Worm (Caenorhabditis elegans): ENCODE measurements around the gene skr-15.

skr-15 gene

DNA sequence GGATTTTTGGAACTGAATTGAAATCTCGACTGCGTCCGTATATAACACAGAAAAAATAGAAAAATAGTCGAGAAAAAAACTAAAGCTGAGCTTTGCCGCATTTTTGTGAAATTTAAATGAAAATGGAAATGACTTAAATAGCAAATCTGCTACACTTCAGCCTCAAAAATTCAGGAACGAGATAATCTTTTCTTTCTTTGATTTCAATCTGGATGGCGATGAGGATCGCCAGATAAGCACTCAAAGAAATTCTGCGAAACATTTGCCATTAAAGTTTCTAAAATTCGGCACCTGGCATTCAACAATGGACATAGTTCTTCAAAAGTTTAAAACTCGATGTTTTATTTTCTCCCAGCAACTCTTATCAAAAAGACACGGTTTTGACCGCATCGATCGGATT, 19.4 kb downstream of the skr-15 start, which contains the start of the genes C17A2.7 and C17A2.3:
Gene C17A2.7 (minus strand): TSS at position 101 of the 400 bp plus-strand sequence.
Gene C17A2.3 (plus strand): TSS at position 305 of the 400 bp plus-strand sequence.
- TF ChIP-seq tbx-7 (tag; optimal IDR thresholded peaks at IDR 0.05) (no peak), fax-1 (tag; optimal IDR thresholded peaks at IDR 0.05) (no peak), npax-4 (tag; optimal IDR thresholded peaks at IDR 0.05) (no peak), ceh-48 (tag; optimal IDR thresholded peaks at IDR 0.05) (no peak), fkh-6 (tag; optimal IDR thresholded peaks at IDR 0.05) (no peak), zip-5 (tag; optimal IDR thresholded peaks at IDR 0.05) (no peak), ref-2 (tag; optimal IDR thresholded peaks at IDR 0.05) (no peak), mec-3 (tag; optimal IDR thresholded peaks at IDR 0.05; ENCODE audit: borderline replicate concordance) (no peak), elt-2 (tag; optimal IDR thresholded peaks at IDR 0.05) (no peak), C08G9.2 (tag; optimal IDR thresholded peaks at IDR 0.05) (no peak)

DNA sequence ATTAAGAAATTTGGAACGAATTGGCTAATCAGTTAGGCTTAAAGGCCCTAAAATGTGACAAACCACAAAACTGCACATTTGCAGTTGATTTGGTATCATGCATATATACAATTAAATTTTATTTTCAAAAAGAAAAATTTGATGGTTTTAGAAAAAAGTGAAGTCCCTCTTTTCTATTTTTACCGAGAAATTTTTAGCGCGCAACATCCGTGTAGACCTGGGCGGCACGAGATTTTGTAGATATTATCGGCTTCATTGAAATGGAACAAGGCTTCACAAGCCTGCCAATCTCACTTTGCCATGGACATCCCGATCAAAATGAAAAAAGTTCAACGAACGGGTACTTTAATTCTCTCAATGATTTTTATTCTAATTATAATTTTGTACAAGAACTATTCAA, 22.1 kb downstream of the skr-15 start, which contains the start of gene C17A2.2:
Gene C17A2.2 (plus strand): TSS at position 301 of the 400 bp plus-strand sequence.
- TF ChIP-seq hlh-15 (tag; optimal IDR thresholded peaks at IDR 0.05) (no peak), ceh-14 (tag; optimal IDR thresholded peaks at IDR 0.05) (no peak), ceh-9 (tag; optimal IDR thresholded peaks at IDR 0.05) (no peak), npax-4 (tag; optimal IDR thresholded peaks at IDR 0.05) (no peak), T23F11.4 (GFP tag; optimal IDR thresholded peaks at IDR 0.05) (no peak), lim-6 (tag; optimal IDR thresholded peaks at IDR 0.05) (no peak), hlh-13 (GFP tag; optimal IDR thresholded peaks at IDR 0.05) (no peak), rnt-1 (tag; optimal IDR thresholded peaks at IDR 0.05) (no peak), pros-1 (tag; optimal IDR thresholded peaks at IDR 0.05) (no peak), eyg-1 (tag; optimal IDR thresholded peaks at IDR 0.05) (no peak), dmd-4 (tag; optimal IDR thresholded peaks at IDR 0.05; ENCODE audit: borderline replicate concordance) (no peak), ceh-34 (tag; optimal IDR thresholded peaks at IDR 0.05) (no peak)

DNA sequence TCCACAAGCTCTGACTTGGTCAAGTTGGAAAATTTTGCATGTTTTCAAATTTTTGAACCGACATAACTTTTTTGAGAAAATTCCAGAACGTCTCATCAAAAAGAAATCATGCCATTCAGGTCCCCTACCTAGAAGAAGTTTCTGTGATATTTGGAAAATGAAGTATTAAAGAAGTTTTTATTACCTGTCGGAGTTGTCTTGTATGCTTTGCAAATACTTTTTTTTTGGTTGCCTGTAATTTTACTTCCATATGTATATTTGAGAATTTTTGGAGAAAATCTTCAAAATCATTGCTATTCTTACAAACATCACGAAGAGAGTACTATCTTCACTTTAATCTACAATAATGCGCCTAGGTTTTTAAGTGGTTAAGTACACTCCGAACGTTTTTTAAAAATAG, 26.7 kb downstream of the skr-15 start, which contains the start of gene nhr-72:
Gene nhr-72 (minus strand): TSS at position 101 of the 400 bp plus-strand sequence.
- TF ChIP-seq tbx-2 (tag; optimal IDR thresholded peaks at IDR 0.05) (no peak), unc-3 (GFP tag; conservative IDR thresholded peaks at IDR 0.05) (no peak), unc-3 (tag; optimal IDR thresholded peaks at IDR 0.05) (no peak), T23F11.4 (GFP tag; optimal IDR thresholded peaks at IDR 0.05) (no peak), ceh-45 (GFP tag; IDR thresholded peaks at IDR 0.05) (no peak), pqm-1 (tag; optimal IDR thresholded peaks at IDR 0.05) (no peak), ceh-19 (GFP tag; optimal IDR thresholded peaks at IDR 0.05) (no peak), lim-6 (tag; optimal IDR thresholded peaks at IDR 0.05) (no peak), mec-3 (tag; optimal IDR thresholded peaks at IDR 0.05; ENCODE audit: borderline replicate concordance) (no peak), rnt-1 (tag; optimal IDR thresholded peaks at IDR 0.05) (no peak), hlh-15 (tag; optimal IDR thresholded peaks at IDR 0.05) (no peak), unc-42 (tag; optimal IDR thresholded peaks at IDR 0.05) (no peak), ets-4 (tag; optimal IDR thresholded peaks at IDR 0.05) (no peak), pat-9 (tag; optimal IDR thresholded peaks at IDR 0.05) (no peak), eyg-1 (tag; optimal IDR thresholded peaks at IDR 0.05) (no peak), Y22D7AL.16 (tag; optimal IDR thresholded peaks at IDR 0.05) (no peak), pha-2 (tag; optimal IDR thresholded peaks at IDR 0.05) (no peak), ceh-22 (tag; optimal IDR thresholded peaks at IDR 0.05) (no peak), ceh-9 (tag; optimal IDR thresholded peaks at IDR 0.05) (no peak)

DNA sequence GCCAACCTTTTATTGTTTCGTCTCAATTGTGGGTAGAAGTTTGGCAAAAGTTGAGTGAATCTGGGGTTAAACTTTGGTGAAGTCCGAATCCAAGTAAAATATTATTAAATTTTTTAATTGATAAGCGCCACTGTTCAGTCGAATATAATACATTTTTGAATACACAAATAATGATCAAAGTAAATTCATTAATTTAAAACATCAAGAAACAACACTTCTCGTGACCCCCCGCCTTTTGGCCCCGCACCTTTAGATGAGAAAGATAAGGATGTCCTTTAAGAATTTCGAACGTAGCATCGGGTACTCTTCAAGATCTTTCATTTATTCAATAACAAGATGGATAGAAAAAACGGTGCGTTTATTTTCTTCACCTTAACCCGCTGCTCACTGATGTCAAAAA, 28.7 kb downstream of the skr-15 start, which contains the start of gene nhr-257:
Gene nhr-257 (plus strand): TSS at position 301 of the 400 bp plus-strand sequence.
- TF ChIP-seq nhr-232 (tag; optimal IDR thresholded peaks at IDR 0.05): no peak
- no peak for TF ChIP-seq ets-4 (tag; optimal IDR thresholded peaks at IDR 0.05)
- TF ChIP-seq ceh-14 (tag; optimal IDR thresholded peaks at IDR 0.05): no peak
- TF ChIP-seq ceh-19 (GFP tag; optimal IDR thresholded peaks at IDR 0.05): no peak
- no peak for TF ChIP-seq ceh-48 (tag; optimal IDR thresholded peaks at IDR 0.05)
- no peak for TF ChIP-seq lin-11 (tag; optimal IDR thresholded peaks at IDR 0.05)
- no peak for TF ChIP-seq ceh-2 (tag; optimal IDR thresholded peaks at IDR 0.05)
- no peak for TF ChIP-seq K02D7.2 (tag; optimal IDR thresholded peaks at IDR 0.05)
- no peak for TF ChIP-seq fkh-10 (GFP tag; optimal IDR thresholded peaks at IDR 0.05)
- TF ChIP-seq mec-3 (tag; optimal IDR thresholded peaks at IDR 0.05; ENCODE audit: borderline replicate concordance): no peak
- TF ChIP-seq syd-9 (tag; optimal IDR thresholded peaks at IDR 0.05): no peak
- no peak for TF ChIP-seq npax-4 (tag; optimal IDR thresholded peaks at IDR 0.05)
- TF ChIP-seq K09A11.1 (tag; optimal IDR thresholded peaks at IDR 0.05; ENCODE audit: insufficient read depth): no peak
- TF ChIP-seq pros-1 (tag; optimal IDR thresholded peaks at IDR 0.05): no peak
- no peak for TF ChIP-seq sox-2 (GFP tag; IDR thresholded peaks at IDR 0.05)
- no peak for TF ChIP-seq elt-4 (tag; optimal IDR thresholded peaks at IDR 0.05)
- TF ChIP-seq C08G9.2 (tag; optimal IDR thresholded peaks at IDR 0.05): no peak
- TF ChIP-seq hlh-13 (GFP tag; optimal IDR thresholded peaks at IDR 0.05): no peak

All from whole organism, late embryonic.